Worm (Caenorhabditis elegans): ENCODE data around the gene acs-21.

ce11 chrV:3114973-3115372 is 26.1 kb downstream of the acs-21 start, which contains the start of gene Y73C8C.3:
- TF ChIP-seq ama-1 (optimal IDR thresholded peaks at IDR 0.05) (no peak), ceh-13 (GFP tag; optimal IDR thresholded peaks at IDR 0.05) (no peak), tbx-37 (GFP tag; conservative IDR thresholded peaks at IDR 0.05) (no peak)

Data from whole organism, early embryonic.